Worm (Caenorhabditis elegans): ENCODE results near the gene npp-15.

Gene npp-15

ce11 chrIII:7928549-7929129, at the start of gene npp-15, which contains the start of gene C29E4.13:
TSS of gene npp-15 (plus strand) at chrIII:7929043.
TSS of gene C29E4.13 (minus strand) at chrIII:7928717.
- TF ChIP-seq sea-2 (GFP tag; optimal IDR thresholded peaks at IDR 0.05) (no peak), nhr-237 (tag; optimal IDR thresholded peaks at IDR 0.05) (no peak), ceh-28 (tag; optimal IDR thresholded peaks at IDR 0.05) (no peak), nhr-23 (tag; optimal IDR thresholded peaks at IDR 0.05) (peak; percentile 13), eor-1 (tag; optimal IDR thresholded peaks at IDR 0.05) (no peak), snpc-4 (tag; optimal IDR thresholded peaks at IDR 0.05) (peak; percentile 10), ama-1 (optimal IDR thresholded peaks at IDR 0.05) (no peak), nhr-76 (tag; optimal IDR thresholded peaks at IDR 0.05) (no peak), lsy-12 (tag; optimal IDR thresholded peaks at IDR 0.05) (no peak), nhr-12 (tag; optimal IDR thresholded peaks at IDR 0.05) (no peak), ceh-9 (tag; optimal IDR thresholded peaks at IDR 0.05) (no peak), nhr-25 (tag; optimal IDR thresholded peaks at IDR 0.05) (peak; percentile 8), skn-1 (tag; optimal IDR thresholded peaks at IDR 0.05) (no peak), elt-2 (tag; optimal IDR thresholded peaks at IDR 0.05) (peak; percentile 19), fos-1 (tag; optimal IDR thresholded peaks at IDR 0.05) (no peak), daf-12 (tag; optimal IDR thresholded peaks at IDR 0.05) (no peak), pha-4 (tag; optimal IDR thresholded peaks at IDR 0.05) (peak; percentile 71), lin-15B (tag; optimal IDR thresholded peaks at IDR 0.05) (peak; percentile 61), nhr-67 (tag; optimal IDR thresholded peaks at IDR 0.05) (no peak)

DNA sequence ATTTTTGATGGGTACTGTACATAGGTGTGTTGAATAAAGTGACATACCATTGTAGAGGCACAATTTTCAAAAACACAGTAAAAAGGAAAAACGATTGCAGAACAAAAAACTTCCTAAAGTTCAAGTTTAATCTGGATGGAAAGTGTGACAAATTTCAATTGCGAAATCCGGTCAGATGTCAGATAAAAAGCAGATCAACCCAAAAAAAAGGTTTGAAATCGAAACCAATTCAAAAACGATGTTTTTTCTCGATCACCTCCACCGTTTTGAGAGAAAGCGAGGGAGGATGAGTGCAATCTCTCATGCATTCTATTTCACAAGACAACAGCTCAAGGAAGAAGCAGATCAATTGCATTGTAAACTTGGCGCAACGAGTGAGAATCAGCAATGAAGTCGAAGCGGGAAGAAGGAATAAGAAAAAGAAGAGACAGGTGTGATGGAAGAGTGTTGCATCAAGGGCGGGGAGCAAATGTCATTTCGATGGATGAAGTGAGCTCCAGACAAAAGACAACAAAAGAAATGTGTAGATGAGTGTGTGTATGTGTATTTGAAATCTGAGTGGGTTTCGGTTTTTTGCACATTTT, 48.6 kb upstream of the npp-15 start:
- no peak for TF ChIP-seq hmg-11 (tag; optimal IDR thresholded peaks at IDR 0.05)
- no peak for TF ChIP-seq elt-3 (tag; optimal IDR thresholded peaks at IDR 0.05)
- TF ChIP-seq ceh-16 (tag; optimal IDR thresholded peaks at IDR 0.05): no peak
- TF ChIP-seq ceh-82 (tag; optimal IDR thresholded peaks at IDR 0.05): no peak
- no peak for TF ChIP-seq pqm-1 (tag; optimal IDR thresholded peaks at IDR 0.05)
- no peak for TF ChIP-seq lin-39 (tag; optimal IDR thresholded peaks at IDR 0.05)
- no peak for TF ChIP-seq unc-39 (tag; optimal IDR thresholded peaks at IDR 0.05)

DNA sequence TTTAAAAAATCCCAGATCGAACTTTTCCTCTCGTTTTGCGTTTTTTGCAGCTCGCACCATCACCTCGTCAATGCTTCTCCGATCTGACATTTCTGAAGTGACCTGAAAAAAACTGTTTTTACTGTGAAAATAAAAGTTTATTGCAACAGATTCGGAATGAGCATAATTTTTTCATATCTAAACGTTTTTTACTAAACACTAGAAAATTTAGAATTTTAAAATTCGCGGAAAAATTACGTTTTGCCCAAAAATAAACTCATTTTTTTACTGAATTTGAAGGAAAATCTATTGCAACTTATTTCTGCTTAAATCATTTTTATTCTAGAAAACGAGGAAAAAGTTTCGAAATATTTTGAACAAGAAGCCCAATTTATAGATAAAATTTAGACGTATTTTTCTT, 45.9 kb upstream of the npp-15 start, which contains the start of gene ZK688.9:
Gene ZK688.9 (minus strand): TSS at position 101 of the 400 bp plus-strand sequence.
- no peak for TF ChIP-seq ZK546.5 (tag; optimal IDR thresholded peaks at IDR 0.05)
- no peak for TF ChIP-seq aly-2 (tag; optimal IDR thresholded peaks at IDR 0.05)
- no peak for TF ChIP-seq ama-1 (optimal IDR thresholded peaks at IDR 0.05)
- no peak for TF ChIP-seq lin-15B (tag; optimal IDR thresholded peaks at IDR 0.05)
- no peak for TF ChIP-seq nhr-67 (tag; optimal IDR thresholded peaks at IDR 0.05)
- TF ChIP-seq jun-1 (tag; optimal IDR thresholded peaks at IDR 0.05): no peak
- TF ChIP-seq nhr-76 (tag; optimal IDR thresholded peaks at IDR 0.05): no peak
- TF ChIP-seq nhr-43 (tag; optimal IDR thresholded peaks at IDR 0.05; ENCODE audit: poor library complexity, severe bottlenecking): no peak
- no peak for TF ChIP-seq nfya-1 (tag; optimal IDR thresholded peaks at IDR 0.05; ENCODE audit: insufficient read depth)

DNA sequence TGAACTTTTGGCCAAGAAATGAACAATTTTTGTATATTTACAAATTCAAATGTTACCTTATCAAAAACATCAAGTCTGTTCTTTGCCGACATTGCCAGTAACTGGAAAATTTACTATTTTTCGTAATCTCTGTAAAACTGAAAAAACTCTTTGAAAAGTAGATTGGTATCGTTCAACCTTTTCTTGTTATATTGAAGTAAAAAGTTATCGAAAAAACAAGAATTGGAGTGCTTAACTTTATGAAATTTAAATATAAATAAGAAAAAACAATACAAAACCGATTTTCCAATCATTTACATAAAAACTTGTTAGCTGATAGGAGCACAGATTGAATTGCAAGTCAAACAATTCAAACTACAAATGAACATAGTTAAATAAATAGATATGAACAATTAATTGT, 44.0 kb upstream of the npp-15 start, which contains the start of gene ZK688.11:
Gene ZK688.11 (minus strand): TSS at position 101 of the 400 bp plus-strand sequence.
- TF ChIP-seq lin-15B (tag; optimal IDR thresholded peaks at IDR 0.05) (no peak), mdl-1 (tag; optimal IDR thresholded peaks at IDR 0.05) (no peak), ceh-28 (tag; optimal IDR thresholded peaks at IDR 0.05) (peak; percentile 3), skn-1 (tag; optimal IDR thresholded peaks at IDR 0.05) (no peak), egl-27 (tag; optimal IDR thresholded peaks at IDR 0.05) (no peak), egl-5 (tag; optimal IDR thresholded peaks at IDR 0.05) (no peak), elt-3 (tag; optimal IDR thresholded peaks at IDR 0.05) (no peak), sea-2 (GFP tag; optimal IDR thresholded peaks at IDR 0.05) (no peak)

DNA sequence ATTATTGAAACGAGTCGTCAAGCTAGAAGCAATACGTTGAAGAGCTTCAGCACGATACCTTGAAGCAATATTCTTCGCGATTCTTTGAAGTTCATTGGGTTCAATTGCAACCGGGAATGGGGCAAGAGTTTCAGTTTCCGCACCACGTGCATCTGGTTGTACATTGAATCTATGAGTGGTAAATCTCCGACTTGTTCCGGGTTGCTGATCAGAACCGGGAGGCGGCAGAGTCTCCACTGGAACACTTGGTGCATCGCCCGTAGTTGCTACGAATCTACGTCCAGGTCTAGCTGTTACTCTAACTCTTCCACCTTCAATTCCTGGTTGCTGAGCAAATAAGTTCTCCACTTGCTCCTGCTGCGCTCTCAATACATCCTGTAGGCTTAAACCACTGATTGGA, 39.8 kb upstream of the npp-15 start:
- TF ChIP-seq ztf-4 (tag; optimal IDR thresholded peaks at IDR 0.05): no peak
- no peak for TF ChIP-seq ceh-9 (tag; optimal IDR thresholded peaks at IDR 0.05)
- no peak for TF ChIP-seq nhr-76 (tag; optimal IDR thresholded peaks at IDR 0.05)
